Fruit fly (Drosophila melanogaster) whole organism, embryonic: ENCODE data around the gene CAH1.

Experiments
- CG17829 ChIP-seq: fragments of 200-800 bp; optimal IDR thresholded peaks from 2 replicates; lab custom pipeline; 2019; ENCODE audit warnings: missing biosample characterization, mild to moderate bottlenecking, missing genetic modification characterization, moderate library complexity
- Fer3 ChIP-seq: fragments of 200-800 bp; sonication (Bioruptor generic); optimal IDR thresholded peaks from 2 replicates; lab custom pipeline; 2018; ENCODE audit warnings: missing biosample characterization, mild to moderate bottlenecking, missing genetic modification characterization, moderate library complexity
- Pdp1 ChIP-seq, 2 experiments: fragments of 200-800 bp; sonication (Bioruptor generic); optimal IDR thresholded peaks; 3 replicates each; lab custom pipeline; 2016; ENCODE audit warnings: missing biosample characterization in 2 of 2, missing genetic modification characterization in 2 of 2, mild to moderate bottlenecking in 1 of 2, moderate library complexity in 1 of 2
- btn ChIP-seq: fragments of 200-800 bp; sonication (Bioruptor generic); optimal IDR thresholded peaks from 2 replicates; lab custom pipeline; 2016; ENCODE audit warnings: missing biosample characterization, missing genetic modification characterization
- fd102C ChIP-seq: fragments of 200-800 bp; sonication (Bioruptor generic); optimal IDR thresholded peaks from 2 replicates; lab custom pipeline; 2018; ENCODE audit warnings: missing biosample characterization, mild to moderate bottlenecking, missing genetic modification characterization, moderate library complexity
- lab ChIP-seq: fragments of 200-800 bp; sonication (Bioruptor generic); optimal IDR thresholded peaks from 3 replicates; lab custom pipeline; 2017; ENCODE audit warnings: missing biosample characterization, missing genetic modification characterization, mild to moderate bottlenecking, moderate library complexity, missing genetic modification reagents
- maf-S ChIP-seq: fragments of 200-800 bp; sonication (Bioruptor generic); optimal IDR thresholded peaks from 2 replicates; lab custom pipeline; 2016; ENCODE audit warnings: missing biosample characterization, missing genetic modification characterization

dm6 chr2L:13839744-13840151 is 36.3 kb downstream of the CAH1 start:
- TF ChIP-seq Fer3 (tag; lab: Kevin White, UChicago) = peak; percentile 76
- peak; percentile 52 for TF ChIP-seq maf-S (GFP tag; lab: Kevin White, UChicago)
- TF ChIP-seq fd102C (GFP tag; lab: Kevin White, UChicago) = no peak
- peak; percentile 73 to 76 for TF ChIP-seq Pdp1 (GFP tag; optimal IDR thresholded peaks at IDR 0.05; lab: Kevin White, UChicago)
- peak; percentile 67 for TF ChIP-seq btn
- peak; percentile 73 for TF ChIP-seq lab (GFP tag; lab: Kevin White, UChicago)
- peak; percentile 84 for TF ChIP-seq CG17829 (tag; lab: Kevin White, UChicago)
